Fruit fly (Drosophila melanogaster) whole organism, embryonic: ENCODE results near the gene Rab19.

Experiments
- CG10267 ChIP-seq: fragments of 200-800 bp; sonication (Bioruptor generic); optimal IDR thresholded peaks from 2 replicates; lab custom pipeline; 2018; ENCODE audit warnings: missing biosample characterization, mild to moderate bottlenecking, missing genetic modification characterization, moderate library complexity
- CG10959 ChIP-seq: fragments of 200-800 bp; sonication (Bioruptor generic); IDR thresholded peaks from 2 replicates; pipeline ENCODE4 v1.3.6; 2022; ENCODE audit warnings: missing biosample characterization, missing genetic modification characterization
- CG11695 ChIP-seq: fragments of 200-800 bp; sonication (Bioruptor generic); IDR thresholded peaks from 3 replicates; pipeline ENCODE4 v1.3.6; 2022; ENCODE audit warnings: missing biosample characterization, missing genetic modification characterization
- CG12236 ChIP-seq: fragments of 200-800 bp; sonication (Bioruptor generic); optimal IDR thresholded peaks from 2 replicates; lab custom pipeline; 2016; ENCODE audit warnings: missing biosample characterization, missing genetic modification characterization
- CG13123 ChIP-seq: fragments of 200-800 bp; sonication (Bioruptor generic); optimal IDR thresholded peaks from 2 replicates; lab custom pipeline; 2016; ENCODE audit warnings: missing biosample characterization, missing genetic modification characterization
- CG13424 ChIP-seq: fragments of 200-800 bp; sonication (Bioruptor generic); optimal IDR thresholded peaks from 2 replicates; lab custom pipeline; 2019; ENCODE audit warnings: missing biosample characterization, mild to moderate bottlenecking, missing genetic modification characterization, moderate library complexity
- CG14050 ChIP-seq: fragments of 200-800 bp; sonication (Bioruptor generic); IDR thresholded peaks from 3 replicates; pipeline ENCODE4 v1.3.6; 2022; ENCODE audit warnings: missing biosample characterization, missing genetic modification characterization
- CG16815 ChIP-seq: fragments of 200-800 bp; sonication (Bioruptor generic); optimal IDR thresholded peaks from 3 replicates; lab custom pipeline; 2017; ENCODE audit warnings: missing biosample characterization, mild to moderate bottlenecking, missing genetic modification characterization
- CG17328 ChIP-seq: fragments of 200-800 bp; sonication (Bioruptor generic); IDR thresholded peaks from 2 replicates; pipeline ENCODE4 v1.3.6; 2022; ENCODE audit warnings: missing biosample characterization, missing genetic modification characterization
- CG1792 ChIP-seq: fragments of 200-800 bp; sonication (Bioruptor generic); optimal IDR thresholded peaks from 2 replicates; lab custom pipeline; 2016; ENCODE audit warnings: missing biosample characterization, missing genetic modification characterization
- CG2120 ChIP-seq: fragments of 200-800 bp; sonication (Bioruptor generic); optimal IDR thresholded peaks from 3 replicates; lab custom pipeline; 2016; ENCODE audit warnings: missing biosample characterization, missing genetic modification characterization
- CG30020 ChIP-seq: fragments of 200-800 bp; optimal IDR thresholded peaks from 2 replicates; lab custom pipeline; 2019; ENCODE audit warnings: missing biosample characterization, mild to moderate bottlenecking, missing genetic modification characterization, moderate library complexity
- CG3163 ChIP-seq: fragments of 200-800 bp; sonication (Bioruptor generic); optimal IDR thresholded peaks from 3 replicates; lab custom pipeline; 2016; ENCODE audit warnings: missing biosample characterization, missing genetic modification characterization
- CG3281 ChIP-seq: fragments of 200-800 bp; sonication (Bioruptor generic); optimal IDR thresholded peaks from 3 replicates; lab custom pipeline; 2017; ENCODE audit warnings: missing biosample characterization, mild to moderate bottlenecking, missing genetic modification characterization
- CG34376 ChIP-seq: fragments of 200-800 bp; sonication (Bioruptor generic); optimal IDR thresholded peaks from 2 replicates; lab custom pipeline; 2018; ENCODE audit warnings: missing biosample characterization, mild to moderate bottlenecking, missing genetic modification characterization
- CG4360 ChIP-seq: fragments of 200-800 bp; sonication (Bioruptor generic); IDR thresholded peaks from 2 replicates; pipeline ENCODE4 v1.3.6; 2022; ENCODE audit warnings: missing biosample characterization, missing genetic modification characterization
- CG4820 ChIP-seq: fragments of 200-800 bp; sonication (Bioruptor generic); optimal IDR thresholded peaks from 3 replicates; lab custom pipeline; 2016; ENCODE audit warnings: missing biosample characterization, missing genetic modification characterization
- CG6854 ChIP-seq: fragments of 200-800 bp; sonication (Bioruptor generic); optimal IDR thresholded peaks from 3 replicates; lab custom pipeline; 2017; ENCODE audit warnings: missing biosample characterization, mild to moderate bottlenecking, missing genetic modification characterization
- Deaf1 ChIP-seq: fragments of 200-800 bp; optimal IDR thresholded peaks from 3 replicates; lab custom pipeline; 2019; ENCODE audit warnings: missing biosample characterization, mild to moderate bottlenecking, missing genetic modification characterization, moderate library complexity
- Drgx ChIP-seq: fragments of 200-800 bp; sonication (Bioruptor generic); IDR thresholded peaks from 2 replicates; pipeline ENCODE4 v1.3.6; 2022; ENCODE audit warnings: missing biosample characterization, missing genetic modification characterization
- Ets65A ChIP-seq: fragments of 200-800 bp; sonication (Bioruptor generic); peaks from one replicate; lab custom pipeline; 2016; ENCODE audit warnings: missing biosample characterization, missing genetic modification characterization
- Hmx ChIP-seq: fragments of 200-800 bp; sonication (Bioruptor generic); optimal IDR thresholded peaks from 2 replicates; lab custom pipeline; 2016; ENCODE audit warnings: missing biosample characterization, missing genetic modification characterization
- Hr78 ChIP-seq, 2 experiments: fragments of 200-800 bp in 1 of 2; fragments of >200 bp in 1 of 2; sonication (Bioruptor generic) in 1 of 2; optimal IDR thresholded peaks; 2 replicates each; lab custom pipeline; 2017 to 2019; ENCODE audit warnings: missing biosample characterization in 2 of 2, missing genetic modification characterization in 2 of 2, mild to moderate bottlenecking in 1 of 2, moderate library complexity in 1 of 2
- Hsf ChIP-seq: fragments of 200-800 bp; sonication (Bioruptor generic); optimal IDR thresholded peaks from 3 replicates; lab custom pipeline; 2016; ENCODE audit warnings: missing biosample characterization, missing genetic modification characterization
- Lhr ChIP-seq: fragments of 200-800 bp; sonication (Bioruptor generic); optimal IDR thresholded peaks from 3 replicates; lab custom pipeline; 2017; ENCODE audit warnings: mild to moderate bottlenecking, missing biosample characterization, missing genetic modification reagents, missing genetic modification characterization
- Six4 ChIP-seq: fragments of 200-800 bp; sonication (Bioruptor generic); optimal IDR thresholded peaks from 2 replicates; lab custom pipeline; 2016; ENCODE audit warnings: missing biosample characterization, missing genetic modification characterization
- Sox102F ChIP-seq: fragments of 200-800 bp; sonication (Bioruptor generic); optimal IDR thresholded peaks from 2 replicates; lab custom pipeline; 2018; ENCODE audit warnings: missing biosample characterization, mild to moderate bottlenecking, missing genetic modification characterization, moderate library complexity
- amos ChIP-seq: fragments of 200-800 bp; sonication (Bioruptor generic); IDR thresholded peaks from 2 replicates; pipeline ENCODE4 v1.3.6; 2022; ENCODE audit warnings: missing biosample characterization, missing genetic modification characterization; ENCODE audit not compliant: partially characterized antibody
- aop ChIP-seq: fragments of 200-800 bp; sonication (Bioruptor generic); IDR thresholded peaks from 2 replicates; pipeline ENCODE4 v1.3.6; 2022; ENCODE audit warnings: missing biosample characterization, missing genetic modification characterization
- az2 ChIP-seq: fragments of 200-800 bp; sonication (Bioruptor generic); optimal IDR thresholded peaks from 3 replicates; lab custom pipeline; 2016; ENCODE audit warnings: missing biosample characterization, missing genetic modification characterization
- bsh ChIP-seq, 2 experiments: fragments of 200-800 bp; sonication (Bioruptor generic); optimal IDR thresholded peaks; 2 replicates each; lab custom pipeline; 2017 to 2018; ENCODE audit warnings: mild to moderate bottlenecking in 2 of 2, missing biosample characterization in 2 of 2, missing genetic modification characterization in 2 of 2, moderate library complexity in 1 of 2
- cas ChIP-seq: fragments of 200-800 bp; sonication (Bioruptor generic); IDR thresholded peaks from 2 replicates; pipeline ENCODE4 v1.3.6; 2022; ENCODE audit warnings: missing biosample characterization, missing genetic modification characterization
- chm ChIP-seq: fragments of 200-800 bp; sonication (Bioruptor generic); IDR thresholded peaks from 2 replicates; pipeline ENCODE4 v1.3.6; 2022; ENCODE audit warnings: missing biosample characterization, missing genetic modification characterization
- ci ChIP-seq: fragments of 200-800 bp; sonication (Bioruptor generic); IDR thresholded peaks from 3 replicates; pipeline ENCODE4 v1.3.6; 2022; ENCODE audit warnings: missing biosample characterization, missing genetic modification characterization
- croc ChIP-seq: fragments of 200-800 bp; sonication (Bioruptor generic); conservative IDR thresholded peaks from 3 replicates; pipeline ENCODE4 v1.3.6; 2022; ENCODE audit warnings: missing biosample characterization, missing genetic modification characterization
- cwo ChIP-seq: fragments of 200-800 bp; sonication (Bioruptor generic); optimal IDR thresholded peaks from 3 replicates; lab custom pipeline; 2017; ENCODE audit warnings: missing biosample characterization, missing genetic modification characterization, mild to moderate bottlenecking, moderate library complexity, missing genetic modification reagents
- fru ChIP-seq: fragments of >200 bp; optimal IDR thresholded peaks from 2 replicates; lab custom pipeline; 2017
- ftz-f1 ChIP-seq: fragments of 200-800 bp; sonication (Bioruptor generic); optimal IDR thresholded peaks from 2 replicates; lab custom pipeline; 2016; ENCODE audit warnings: missing biosample characterization, missing genetic modification characterization
- gcm ChIP-seq: fragments of 200-800 bp; sonication (Bioruptor generic); optimal IDR thresholded peaks from 2 replicates; lab custom pipeline; 2019; ENCODE audit warnings: missing biosample characterization, mild to moderate bottlenecking, missing genetic modification characterization, moderate library complexity
- gfzf ChIP-seq: fragments of 200-800 bp; sonication (Bioruptor generic); optimal IDR thresholded peaks from 2 replicates; lab custom pipeline; 2016; ENCODE audit warnings: missing biosample characterization, mild to moderate bottlenecking, missing genetic modification characterization, moderate library complexity
- inv ChIP-seq: fragments of 200-800 bp; sonication (Bioruptor generic); IDR thresholded peaks from 2 replicates; pipeline ENCODE4 v1.3.6; 2022; ENCODE audit warnings: missing biosample characterization, missing genetic modification characterization; ENCODE audit not compliant: partially characterized antibody
- lbe ChIP-seq: fragments of 200-800 bp; sonication (Bioruptor generic); optimal IDR thresholded peaks from 2 replicates; lab custom pipeline; 2016; ENCODE audit warnings: missing biosample characterization, mild to moderate bottlenecking, missing genetic modification characterization
- nerfin-1 ChIP-seq: fragments of 200-800 bp; sonication (Bioruptor generic); optimal IDR thresholded peaks from 3 replicates; lab custom pipeline; 2019; ENCODE audit warnings: missing biosample characterization, mild to moderate bottlenecking, missing genetic modification characterization, moderate library complexity
- psq ChIP-seq: fragments of 200-800 bp; sonication (Bioruptor generic); optimal IDR thresholded peaks from 2 replicates; lab custom pipeline; 2017; ENCODE audit warnings: missing biosample characterization, missing genetic modification characterization
- repo ChIP-seq: fragments of 200-800 bp; sonication (Bioruptor generic); optimal IDR thresholded peaks from 2 replicates; lab custom pipeline; 2016; ENCODE audit warnings: missing biosample characterization, missing genetic modification characterization
- salm ChIP-seq: fragments of 200-800 bp; sonication (Bioruptor generic); optimal IDR thresholded peaks from 2 replicates; lab custom pipeline; 2018; ENCODE audit warnings: missing biosample characterization, mild to moderate bottlenecking, missing genetic modification characterization
- sim ChIP-seq: fragments of 200-800 bp; sonication (Bioruptor generic); IDR thresholded peaks from 2 replicates; pipeline ENCODE4 v1.3.6; 2022; ENCODE audit warnings: missing biosample characterization, missing genetic modification characterization
- sna ChIP-seq: fragments of 200-800 bp; sonication (Bioruptor generic); IDR thresholded peaks from 2 replicates; pipeline ENCODE4 v1.3.6; 2022; ENCODE audit warnings: missing biosample characterization, missing genetic modification characterization; ENCODE audit not compliant: partially characterized antibody
- sr ChIP-seq: fragments of 200-800 bp; sonication (Bioruptor generic); IDR thresholded peaks from 3 replicates; pipeline ENCODE4 v1.3.6; 2022; ENCODE audit warnings: missing biosample characterization, missing genetic modification characterization

The Rab19 gene

DNA sequence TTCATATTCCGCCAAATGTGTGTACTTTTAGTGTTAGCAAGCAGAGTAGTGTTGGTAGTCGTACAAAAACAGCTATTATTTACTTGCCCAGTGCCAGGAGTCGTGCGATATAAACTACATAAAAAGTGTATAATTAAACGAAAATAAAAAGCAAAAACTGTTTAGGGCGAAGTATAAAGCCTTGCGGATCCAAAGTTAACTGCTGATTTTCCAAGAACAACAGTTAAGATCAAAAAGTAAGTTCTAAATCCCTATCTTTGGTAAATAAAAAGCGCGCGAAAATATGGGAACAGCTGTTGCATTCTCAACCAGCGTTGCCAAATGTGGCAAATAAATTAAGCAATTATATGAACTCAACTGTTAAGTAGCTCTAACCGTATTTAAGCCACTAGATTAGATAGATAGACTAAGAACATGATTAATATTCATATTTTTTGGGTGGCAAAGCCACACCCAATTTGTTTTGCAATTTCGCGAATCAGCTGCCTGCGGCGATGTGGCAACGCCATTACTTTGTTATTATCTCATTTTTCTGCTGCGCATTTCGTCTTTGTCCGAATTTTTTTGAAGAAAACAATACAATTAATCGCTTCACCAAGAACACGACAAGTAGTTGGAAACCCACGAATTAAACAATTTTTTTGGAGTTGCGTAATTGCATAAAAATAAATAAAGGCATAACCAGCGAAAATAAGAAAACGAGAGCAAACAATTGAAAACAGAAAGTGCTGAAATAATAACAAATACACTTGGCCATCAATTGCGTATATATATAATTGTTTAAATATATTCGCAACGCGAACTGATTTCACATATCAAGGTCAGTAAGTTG, 43.7 kb downstream of the Rab19 start, which contains the start of the genes Prim1 and CG7083 (continued):
- TF ChIP-seq Lhr (GFP tag; lab: Kevin White, UChicago), result peak; percentile 26
- peak; percentile 17 for TF ChIP-seq gfzf (GFP tag; lab: Kevin White, UChicago)
- peak; percentile 42; the same call in 1 of the 3 replicates for TF ChIP-seq CG14050 (GFP tag; lab: Robert Waterston, UW)
- peak; percentile 23 for TF ChIP-seq CG4820 (GFP tag; lab: Kevin White, UChicago)
- TF ChIP-seq CG2120 (GFP tag; lab: Kevin White, UChicago), result peak; percentile 78
- peak; percentile 94 for TF ChIP-seq CG10267 (tag; lab: Kevin White, UChicago)
- TF ChIP-seq sr (GFP tag; lab: Robert Waterston, UW), result no peak
- TF ChIP-seq sim (GFP tag; lab: Robert Waterston, UW), result no peak
- peak; percentile 60; the same call in 2 of the 3 replicates for TF ChIP-seq ci (GFP tag; lab: Robert Waterston, UW)
- TF ChIP-seq ftz-f1 (GFP tag; lab: Kevin White, UChicago), result peak; percentile 0
- TF ChIP-seq CG30020 (tag; lab: Kevin White, UChicago), result peak; percentile 35
- peak; percentile 13; the same call in 1 of the 2 replicates for TF ChIP-seq amos (GFP tag; lab: Robert Waterston, UW)
- no peak for TF ChIP-seq CG6854 (GFP tag; lab: Kevin White, UChicago)
- TF ChIP-seq CG34376 (GFP tag; lab: Kevin White, UChicago), result peak; percentile 67
- TF ChIP-seq bsh (GFP tag; optimal IDR thresholded peaks at IDR 0.05; lab: Kevin White, UChicago), result peak in 1 of 2 experiments; percentile 54
- TF ChIP-seq CG12236 (GFP tag; lab: Kevin White, UChicago), result peak; percentile 33
- TF ChIP-seq CG3281, result peak; percentile 69
- TF ChIP-seq croc (GFP tag; lab: Robert Waterston, UW), result no peak
- no peak for TF ChIP-seq Hmx (GFP tag; lab: Kevin White, UChicago)
- TF ChIP-seq CG13123 (GFP tag; lab: Kevin White, UChicago), result peak; percentile 39
- TF ChIP-seq CG10959 (GFP tag; lab: Robert Waterston, UW), result peak; percentile 32; the same call in 1 of the 2 replicates
- TF ChIP-seq CG3163 (GFP tag; lab: Kevin White, UChicago), result peak; percentile 13
- TF ChIP-seq Drgx (GFP tag; lab: Robert Waterston, UW), result 0 out of 2 replicates have a peak, but pooled peaks have one; percentile 13
- TF ChIP-seq repo (GFP tag; lab: Kevin White, UChicago), result peak; percentile 16
- TF ChIP-seq az2 (GFP tag; lab: Kevin White, UChicago), result peak; percentile 63
- peak; percentile 14 for TF ChIP-seq psq (GFP tag; lab: Kevin White, UChicago)
- TF ChIP-seq aop (GFP tag; lab: Robert Waterston, UW), result no peak
- peak; percentile 52 for TF ChIP-seq CG17328
- TF ChIP-seq CG16815, result no peak
- peak; percentile 46 for TF ChIP-seq nerfin-1 (tag; lab: Kevin White, UChicago)
- no peak for TF ChIP-seq cas (GFP tag; lab: Robert Waterston, UW)
- peak; percentile 66 for TF ChIP-seq Hsf
- TF ChIP-seq fru (lab: Kevin White, UChicago), result no peak
- TF ChIP-seq cwo (GFP tag; lab: Kevin White, UChicago), result peak; percentile 21
- TF ChIP-seq salm, result peak; percentile 20
- TF ChIP-seq Ets65A (GFP tag; lab: Kevin White, UChicago), result peak; percentile 72
- TF ChIP-seq CG13424, result peak; percentile 61
- TF ChIP-seq Hr78 (GFP tag; optimal IDR thresholded peaks at IDR 0.05; lab: Kevin White, UChicago), result no peak
- peak; percentile 1 for TF ChIP-seq CG1792 (GFP tag; lab: Kevin White, UChicago)
- TF ChIP-seq CG11695 (GFP tag; lab: Robert Waterston, UW), result 0 out of 3 replicates have a peak, but pooled peaks have one; percentile 6
- no peak for TF ChIP-seq CG4360 (GFP tag; lab: Robert Waterston, UW)
- TF ChIP-seq inv, result no peak
- TF ChIP-seq sna (GFP tag; lab: Robert Waterston, UW), result no peak
- peak; percentile 46 for TF ChIP-seq lbe (GFP tag; lab: Kevin White, UChicago)
- TF ChIP-seq Deaf1 (tag; lab: Kevin White, UChicago), result no peak
- TF ChIP-seq Six4 (GFP tag; lab: Kevin White, UChicago), result peak; percentile 46
- TF ChIP-seq chm (GFP tag; lab: Robert Waterston, UW), result no peak
- peak; percentile 53 for TF ChIP-seq Sox102F (GFP tag; lab: Kevin White, UChicago)
- no peak for TF ChIP-seq gcm (GFP tag; lab: Kevin White, UChicago)
